Fruit fly (Drosophila melanogaster) whole organism, adult: ENCODE data around the gene CG7886.

Source experiments
- CG11617 ChIP-seq: fragments of 200-800 bp; sonication (Bioruptor generic); optimal IDR thresholded peaks from 2 replicates; lab custom pipeline; 2017; ENCODE audit warnings: mild to moderate bottlenecking, missing biosample characterization, missing genetic modification reagents, missing genetic modification characterization
- CG12768 ChIP-seq: fragments of 200-800 bp; sonication (Bioruptor generic); optimal IDR thresholded peaks from 2 replicates; lab custom pipeline; 2017; ENCODE audit warnings: missing biosample characterization, missing genetic modification characterization, mild to moderate bottlenecking, moderate library complexity, missing genetic modification reagents
- CG14711 ChIP-seq: fragments of 200-800 bp; sonication (Bioruptor generic); optimal IDR thresholded peaks from 2 replicates; lab custom pipeline; 2018; ENCODE audit warnings: missing biosample characterization, mild to moderate bottlenecking, missing genetic modification characterization, moderate library complexity
- CG1620 ChIP-seq: fragments of 200-800 bp; sonication (Bioruptor generic); optimal IDR thresholded peaks from 2 replicates; lab custom pipeline; 2016; ENCODE audit warnings: missing biosample characterization, missing genetic modification characterization
- CG5204 ChIP-seq: fragments of 200-800 bp; sonication (Bioruptor generic); optimal IDR thresholded peaks from 2 replicates; lab custom pipeline; 2016; ENCODE audit warnings: missing biosample characterization, missing genetic modification characterization
- CG7101 ChIP-seq: fragments of 200-800 bp; sonication (Bioruptor generic); optimal IDR thresholded peaks from 2 replicates; lab custom pipeline; 2018; ENCODE audit warnings: missing biosample characterization, mild to moderate bottlenecking, missing genetic modification characterization, moderate library complexity
- cnc ChIP-seq, 2 experiments: fragments of >200 bp; optimal IDR thresholded peaks; 2 replicates each; lab custom pipeline; 2017
- kay ChIP-seq: fragments of 200-800 bp; sonication (Bioruptor generic); peaks from one replicate; lab custom pipeline; 2016; ENCODE audit warnings: missing biosample characterization, missing genetic modification characterization, borderline replicate concordance
- ovo ChIP-seq: fragments of 200-800 bp; sonication (Bioruptor generic); optimal IDR thresholded peaks from 2 replicates; lab custom pipeline; 2016; ENCODE audit warnings: missing biosample characterization, missing genetic modification characterization

DNA sequence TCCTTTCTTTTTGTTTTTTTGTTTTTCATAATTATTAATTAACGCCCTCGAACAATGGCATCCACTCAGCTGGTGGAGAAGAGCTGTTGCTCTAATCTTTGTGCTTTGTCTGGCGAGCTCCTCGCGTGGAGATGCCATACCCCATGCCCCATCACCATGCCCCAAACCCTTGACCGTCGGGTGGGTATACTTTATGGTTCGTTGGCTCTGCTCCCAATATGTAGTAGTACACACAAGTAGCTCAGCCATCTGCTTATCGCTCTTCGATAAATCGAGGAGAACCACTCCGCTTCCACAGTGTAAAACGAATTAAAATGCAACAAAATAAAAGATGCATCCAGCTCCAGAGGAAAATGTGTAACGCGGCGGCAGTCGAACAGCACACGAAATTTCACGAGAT, 47.7 kb upstream of the CG7886 start:
- TF ChIP-seq ovo (GFP tag; lab: Kevin White, UChicago) (no peak), CG12768 (GFP tag; lab: Kevin White, UChicago) (no peak), cnc (optimal IDR thresholded peaks at IDR 0.05; lab: Kevin White, UChicago) (no peak), kay (GFP tag; lab: Kevin White, UChicago) (no peak), CG7101 (tag; lab: Kevin White, UChicago) (no peak), CG11617 (GFP tag; lab: Kevin White, UChicago) (no peak), CG5204 (GFP tag; lab: Kevin White, UChicago) (no peak), CG14711 (no peak), CG1620 (GFP tag; lab: Kevin White, UChicago) (no peak)
